Worm (Caenorhabditis elegans) whole organism, late embryonic: Measurements from ENCODE around the gene Y37E11AM.2.

Experiments used
- ceh-18 ChIP-seq: sonication (generic microtip); optimal IDR thresholded peaks from 2 replicates; lab custom pipeline; 2016; ENCODE audit warnings: missing genetic modification characterization, missing compliant biosample characterization
- fkh-10 ChIP-seq: fragments of 150-350 bp; optimal IDR thresholded peaks from 2 replicates; lab custom pipeline; 2014; ENCODE audit warnings: missing biosample characterization, missing genetic modification reagents, missing genetic modification characterization
- nhr-11 ChIP-seq: fragments of 150-350 bp; optimal IDR thresholded peaks from 2 replicates; lab custom pipeline; 2014; ENCODE audit warnings: missing biosample characterization, missing genetic modification characterization
- pag-3 ChIP-seq: sonication (generic microtip); optimal IDR thresholded peaks from 2 replicates; lab custom pipeline; 2016; ENCODE audit warnings: missing compliant biosample characterization, missing genetic modification characterization, borderline replicate concordance
- pqm-1 ChIP-seq: sonication (generic microtip); optimal IDR thresholded peaks from 2 replicates; lab custom pipeline; 2016; ENCODE audit warnings: missing genetic modification characterization, missing compliant biosample characterization

DNA sequence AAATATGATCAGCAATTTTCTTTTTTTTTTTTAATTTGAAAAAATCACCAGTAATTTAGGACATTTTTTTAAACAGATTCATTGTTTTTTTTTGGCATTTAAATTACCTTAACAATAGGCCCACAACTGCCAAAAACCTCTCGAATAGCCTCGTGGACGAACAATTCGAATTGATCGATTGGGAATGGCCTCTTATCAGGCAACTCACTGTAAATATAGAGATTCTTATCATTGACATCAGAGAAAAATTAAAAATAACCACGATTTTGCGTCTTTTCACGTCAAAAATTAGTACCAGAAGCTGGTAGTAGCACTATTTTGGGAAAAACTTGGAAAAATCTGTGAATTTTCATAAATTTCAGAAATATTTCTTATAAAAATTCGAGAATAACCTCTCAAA is 3.3 kb downstream of the Y37E11AM.2 start:
- TF ChIP-seq ceh-18 (tag; lab: Kevin White, UChicago) (no peak), fkh-10 (GFP tag; lab: Kevin White, UChicago) (no peak), nhr-11 (tag; lab: Kevin White, UChicago) (no peak), pqm-1 (tag; lab: Kevin White, UChicago) (no peak), pag-3 (tag; lab: Kevin White, UChicago) (no peak)
